Worm (Caenorhabditis elegans) whole organism, early embryonic: ENCODE results near the gene C33E10.1.
"Not testable (repeated sequence)": the region's sequence is repeated elsewhere in the genome, so short reads cannot be mapped to it uniquely, and the experiment has no call there.

Source experiments
- B0310.2 ChIP-seq: sonication (generic microtip); optimal IDR thresholded peaks from 2 replicates; lab custom pipeline; 2016; ENCODE audit warnings: mild to moderate bottlenecking, missing genetic modification characterization, missing compliant biosample characterization
- F13C5.2 ChIP-seq: sonication (generic microtip); optimal IDR thresholded peaks from 2 replicates; lab custom pipeline; 2017; ENCODE audit warnings: mild to moderate bottlenecking, missing genetic modification characterization, inconsistent platforms, missing compliant biosample characterization
- aly-1 ChIP-seq: sonication (generic microtip); optimal IDR thresholded peaks from 2 replicates; lab custom pipeline; 2016; ENCODE audit warnings: missing genetic modification characterization, missing compliant biosample characterization
- ama-1 ChIP-seq: fragments of 150-350 bp; optimal IDR thresholded peaks from 2 replicates; lab custom pipeline; 2014
- ceh-13 ChIP-seq: fragments of 200-800 bp; sonication (Bioruptor generic); optimal IDR thresholded peaks from 2 replicates; lab custom pipeline; 2018; ENCODE audit warnings: mild to moderate bottlenecking, missing genetic modification characterization, missing compliant biosample characterization
- ceh-36 ChIP-seq: sonication (generic microtip); optimal IDR thresholded peaks from 2 replicates; lab custom pipeline; 2016; ENCODE audit warnings: missing genetic modification characterization, inconsistent platforms, missing compliant biosample characterization
- ets-7 ChIP-seq: sonication (generic microtip); optimal IDR thresholded peaks from 2 replicates; lab custom pipeline; 2016; ENCODE audit warnings: missing genotype, missing genetic modification characterization, missing compliant biosample characterization
- flt-1 ChIP-seq: fragments of 200-800 bp; sonication (Bioruptor generic); IDR thresholded peaks from 2 replicates; pipeline ENCODE4 v1.3.6; 2022; ENCODE audit warnings: missing genetic modification characterization, missing compliant biosample characterization
- hmbx-1 ChIP-seq: sonication (generic microtip); optimal IDR thresholded peaks from 2 replicates; lab custom pipeline; 2016; ENCODE audit warnings: mild to moderate bottlenecking, missing genetic modification characterization, missing compliant biosample characterization
- hmg-4 ChIP-seq: fragments of 200-800 bp; sonication (Bioruptor generic); optimal IDR thresholded peaks from 2 replicates; lab custom pipeline; 2018; ENCODE audit warnings: mild to moderate bottlenecking, missing genetic modification characterization, missing compliant biosample characterization
- hnd-1 ChIP-seq: sonication (generic microtip); optimal IDR thresholded peaks from 2 replicates; lab custom pipeline; 2016; ENCODE audit warnings: missing genetic modification characterization, missing compliant biosample characterization
- pes-1 ChIP-seq: fragments of 200-800 bp; sonication (Bioruptor generic); IDR thresholded peaks from 2 replicates; pipeline ENCODE4 v1.3.6; 2022; ENCODE audit warnings: missing genetic modification reagents, missing genetic modification characterization, missing compliant biosample characterization
- scrt-1 ChIP-seq: fragments of 200-800 bp; sonication (Bioruptor generic); IDR thresholded peaks from 2 replicates; pipeline ENCODE4 v1.3.6; 2022; ENCODE audit warnings: missing genetic modification characterization, missing compliant biosample characterization
- sea-1 ChIP-seq: fragments of 200-800 bp; sonication (Bioruptor generic); conservative IDR thresholded peaks from 2 replicates; pipeline ENCODE4 v1.3.6; 2022; ENCODE audit warnings: missing genetic modification characterization, missing compliant biosample characterization
- tbx-11 ChIP-seq: fragments of 200-800 bp; sonication (Bioruptor generic); IDR thresholded peaks from 2 replicates; pipeline ENCODE4 v1.3.6; 2022; ENCODE audit warnings: missing genetic modification characterization, missing compliant biosample characterization
- tbx-37 ChIP-seq: fragments of 200-800 bp; sonication (Bioruptor generic); conservative IDR thresholded peaks from 2 replicates; pipeline ENCODE4 v1.3.6; 2022; ENCODE audit warnings: missing genetic modification reagents, missing genetic modification characterization, missing compliant biosample characterization
- tra-4 ChIP-seq: sonication (generic microtip); optimal IDR thresholded peaks from 2 replicates; lab custom pipeline; 2017; ENCODE audit warnings: missing genetic modification characterization, missing compliant biosample characterization

The C33E10.1 gene

ce11 chrX:17302419-17302818 lies 2.6 kb upstream of the C33E10.1 start, which contains the start of gene fbxa-120:
Gene fbxa-120, plus strand, starts transcription at chrX:17302719.
- no peak for TF ChIP-seq tra-4 (tag; lab: Kevin White, UChicago)
- TF ChIP-seq sea-1: no peak
- no peak for TF ChIP-seq hmbx-1 (tag; lab: Kevin White, UChicago)
- TF ChIP-seq hnd-1 (tag; lab: Kevin White, UChicago): no peak
- no peak for TF ChIP-seq tbx-37
- no peak for TF ChIP-seq ceh-36 (tag; lab: Kevin White, UChicago)
- no peak for TF ChIP-seq tbx-11 (GFP tag; lab: Robert Waterston, UW)
- no peak for TF ChIP-seq ama-1 (lab: Kevin White, UChicago)
- TF ChIP-seq hmg-4 (GFP tag; lab: Kevin White, UChicago): no peak
- TF ChIP-seq pes-1 (GFP tag; lab: Robert Waterston, UW): no peak
- TF ChIP-seq aly-1 (tag; lab: Kevin White, UChicago): no peak
- no peak for TF ChIP-seq ets-7 (tag; lab: Kevin White, UChicago)
- no peak for TF ChIP-seq scrt-1 (GFP tag; lab: Robert Waterston, UW)
- no peak for TF ChIP-seq F13C5.2
- no peak for TF ChIP-seq B0310.2 (tag; lab: Kevin White, UChicago)

- not testable (repeated sequence) for TF ChIP-seq hnd-1 (tag; lab: Kevin White, UChicago); aly-1 (tag; lab: Kevin White, UChicago); tbx-11 (GFP tag; lab: Robert Waterston, UW)
Observed at ce11 chrX:17310730-17311312, 5.8 kb downstream of the C33E10.1 start, which contains the start of gene C53C11.4. Gene C53C11.4, plus strand, starts transcription at chrX:17310908.

- TF ChIP-seq ets-7 (tag; lab: Kevin White, UChicago) (peak; percentile 1), hmg-4 (GFP tag; lab: Kevin White, UChicago) (peak; percentile 89), F13C5.2 (peak; percentile 17), aly-1 (tag; lab: Kevin White, UChicago) (peak; percentile 69), sea-1 (0 out of 2 replicates have a peak, but pooled peaks have one; percentile 59), hnd-1 (tag; lab: Kevin White, UChicago) (no peak), scrt-1 (GFP tag; lab: Robert Waterston, UW) (no peak), ceh-36 (tag; lab: Kevin White, UChicago) (no peak), tbx-11 (GFP tag; lab: Robert Waterston, UW) (0 out of 2 replicates have a peak, but pooled peaks have one; percentile 19)
Observed at ce11 chrX:17314948-17315347, 9.9 kb downstream of the C33E10.1 start.

- TF ChIP-seq hmg-4 (GFP tag; lab: Kevin White, UChicago) (no peak), B0310.2 (tag; lab: Kevin White, UChicago) (no peak), ama-1 (lab: Kevin White, UChicago) (no peak), ceh-36 (tag; lab: Kevin White, UChicago) (no peak), tbx-37 (no peak), flt-1 (GFP tag; lab: Robert Waterston, UW) (no peak), hmbx-1 (tag; lab: Kevin White, UChicago) (no peak), hnd-1 (tag; lab: Kevin White, UChicago) (no peak), ets-7 (tag; lab: Kevin White, UChicago) (no peak), F13C5.2 (no peak), tra-4 (tag; lab: Kevin White, UChicago) (no peak), tbx-11 (GFP tag; lab: Robert Waterston, UW) (no peak), sea-1 (no peak), scrt-1 (GFP tag; lab: Robert Waterston, UW) (no peak), pes-1 (GFP tag; lab: Robert Waterston, UW) (no peak)
Observed at ce11 chrX:17318284-17318683, 13.3 kb downstream of the C33E10.1 start, which contains the start of gene ptr-5. Gene ptr-5, plus strand, starts transcription at chrX:17318584.

ce11 chrX:17320572-17320971 lies 15.6 kb downstream of the C33E10.1 start:
- TF ChIP-seq F13C5.2 (no peak), B0310.2 (tag; lab: Kevin White, UChicago) (no peak), hmg-4 (GFP tag; lab: Kevin White, UChicago) (no peak), ceh-13 (GFP tag; lab: Kevin White, UChicago) (no peak)

ce11 chrX:17324954-17325353 lies 19.9 kb downstream of the C33E10.1 start:
- TF ChIP-seq ceh-36 (tag; lab: Kevin White, UChicago) (no peak), ama-1 (lab: Kevin White, UChicago) (no peak), sea-1 (no peak), ets-7 (tag; lab: Kevin White, UChicago) (no peak)

ce11 chrX:17327226-17327625 lies 22.2 kb downstream of the C33E10.1 start:
- no peak for TF ChIP-seq flt-1 (GFP tag; lab: Robert Waterston, UW)
- no peak for TF ChIP-seq hmg-4 (GFP tag; lab: Kevin White, UChicago)
- no peak for TF ChIP-seq hmbx-1 (tag; lab: Kevin White, UChicago)
- no peak for TF ChIP-seq aly-1 (tag; lab: Kevin White, UChicago)
- TF ChIP-seq hnd-1 (tag; lab: Kevin White, UChicago): no peak
- no peak for TF ChIP-seq ets-7 (tag; lab: Kevin White, UChicago)

- no peak for TF ChIP-seq tbx-37
Observed at ce11 chrX:17329075-17329474, 24.1 kb downstream of the C33E10.1 start.
